Worm (Caenorhabditis elegans) whole organism, L3 larva: Measurements from ENCODE around the gene dhhc-13.

Experiments used
- ceh-16 ChIP-seq: sonication (generic microtip); optimal IDR thresholded peaks from 2 replicates; lab custom pipeline; 2017; ENCODE audit warnings: missing biosample characterization, missing genetic modification characterization
- ceh-82 ChIP-seq: fragments of 150-350 bp; optimal IDR thresholded peaks from 2 replicates; lab custom pipeline; 2014; ENCODE audit warnings: missing biosample characterization, missing genetic modification characterization
- elt-1 ChIP-seq: fragments of 150-350 bp; optimal IDR thresholded peaks from 2 replicates; lab custom pipeline; 2014; ENCODE audit warnings: missing biosample characterization, missing genetic modification characterization
- elt-3 ChIP-seq, 3 experiments: fragments of 150-350 bp in 1 of 3; sonication (generic microtip) in 2 of 3; optimal IDR thresholded peaks; 2 replicates in 2 of 3; 4 replicates in 1 of 3; lab custom pipeline; 2014 to 2017; ENCODE audit warnings: missing biosample characterization in 3 of 3, missing genetic modification characterization in 3 of 3
- fkh-10 ChIP-seq: sonication (generic microtip); optimal IDR thresholded peaks from 2 replicates; lab custom pipeline; 2017; ENCODE audit warnings: missing biosample characterization, missing genetic modification reagents, missing genetic modification characterization
- lin-15B ChIP-seq: fragments of 150-350 bp; optimal IDR thresholded peaks from 2 replicates; lab custom pipeline; 2014; ENCODE audit warnings: missing biosample characterization, missing genetic modification characterization
- lin-39 ChIP-seq: fragments of 150-350 bp; optimal IDR thresholded peaks from 2 replicates; lab custom pipeline; 2018; ENCODE audit warnings: missing biosample characterization, missing genetic modification reagents, missing genetic modification characterization
- nhr-11 ChIP-seq: fragments of 150-350 bp; optimal IDR thresholded peaks from 2 replicates; lab custom pipeline; 2014; ENCODE audit warnings: missing biosample characterization, missing genetic modification characterization
- nhr-23 ChIP-seq: fragments of 150-350 bp; optimal IDR thresholded peaks from 2 replicates; lab custom pipeline; 2014; ENCODE audit warnings: missing biosample characterization, missing genetic modification reagents, missing genetic modification characterization
- nhr-237 ChIP-seq: fragments of 150-350 bp; optimal IDR thresholded peaks from 2 replicates; lab custom pipeline; 2014; ENCODE audit warnings: missing biosample characterization, missing genetic modification characterization
- skn-1 ChIP-seq: fragments of 150-350 bp; optimal IDR thresholded peaks from 2 replicates; lab custom pipeline; 2014; ENCODE audit warnings: missing biosample characterization, missing genetic modification characterization
- unc-39 ChIP-seq: sonication (generic microtip); optimal IDR thresholded peaks from 4 replicates; lab custom pipeline; 2017; ENCODE audit warnings: missing biosample characterization, missing genetic modification characterization
- unc-62 ChIP-seq: fragments of 150-350 bp; sonication (generic microtip); optimal IDR thresholded peaks from 4 replicates; lab custom pipeline; 2014; ENCODE audit warnings: missing biosample characterization, missing genetic modification reagents, missing genetic modification characterization
- ztf-4 ChIP-seq: fragments of 150-350 bp; optimal IDR thresholded peaks from 2 replicates; lab custom pipeline; 2014; ENCODE audit warnings: missing biosample characterization, missing genetic modification characterization

- TF ChIP-seq lin-39 (no peak), fkh-10 (GFP tag; lab: Kevin White, UChicago) (no peak), unc-62 (GFP tag; lab: Kevin White, UChicago) (no peak), elt-1 (tag; lab: Kevin White, UChicago) (no peak), nhr-23 (tag; lab: Kevin White, UChicago) (no peak), lin-15B (no peak), ztf-4 (tag; lab: Kevin White, UChicago) (no peak), ceh-82 (no peak), elt-3 (tag; optimal IDR thresholded peaks at IDR 0.05; lab: Kevin White, UChicago) (no peak), ceh-16 (tag; lab: Kevin White, UChicago) (no peak), skn-1 (tag; lab: Kevin White, UChicago) (no peak), nhr-237 (tag; lab: Kevin White, UChicago) (no peak), nhr-11 (tag; lab: Kevin White, UChicago) (no peak), unc-39 (tag; lab: Kevin White, UChicago) (no peak)
These were observed 37.3 kb upstream of the dhhc-13 start, which contains the start of gene srv-22 for ce11 chrIV:5879853-5880252.
